Worm (Caenorhabditis elegans) whole organism, L2 larva: Measurements from ENCODE around the gene fipr-13.

ENCODE experiments used
- C34F6.9 ChIP-seq: fragments of 150-350 bp; optimal IDR thresholded peaks from 2 replicates; lab custom pipeline; 2014; ENCODE audit warnings: missing biosample characterization, missing genetic modification characterization
- Y55F3AM.14 ChIP-seq: fragments of 200-800 bp; sonication (Bioruptor generic); optimal IDR thresholded peaks from 2 replicates; lab custom pipeline; 2018; ENCODE audit warnings: mild to moderate bottlenecking, missing genetic modification characterization, missing compliant biosample characterization
- alr-1 ChIP-seq: fragments of 150-350 bp; optimal IDR thresholded peaks from 2 replicates; lab custom pipeline; 2014; ENCODE audit warnings: missing biosample characterization, missing genetic modification characterization
- aly-2 ChIP-seq: fragments of 150-350 bp; optimal IDR thresholded peaks from 2 replicates; lab custom pipeline; 2014; ENCODE audit warnings: missing biosample characterization, missing genetic modification characterization
- ceh-16 ChIP-seq: fragments of 150-350 bp; optimal IDR thresholded peaks from 2 replicates; lab custom pipeline; 2014; ENCODE audit warnings: missing biosample characterization, missing genetic modification characterization
- dmd-4 ChIP-seq: sonication (generic microtip); optimal IDR thresholded peaks from 2 replicates; lab custom pipeline; 2017; ENCODE audit warnings: missing biosample characterization, missing genetic modification characterization
- egl-27 ChIP-seq: sonication (generic microtip); optimal IDR thresholded peaks from 3 replicates; lab custom pipeline; 2017; ENCODE audit warnings: missing biosample characterization, missing genetic modification reagents, missing genetic modification characterization
- elt-1 ChIP-seq: fragments of 150-350 bp; optimal IDR thresholded peaks from 2 replicates; lab custom pipeline; 2014; ENCODE audit warnings: missing biosample characterization, missing genetic modification characterization
- elt-3 ChIP-seq: sonication (generic microtip); optimal IDR thresholded peaks from 2 replicates; lab custom pipeline; 2017; ENCODE audit warnings: missing biosample characterization, missing genetic modification characterization
- gmeb-1 ChIP-seq: fragments of 150-350 bp; optimal IDR thresholded peaks from 2 replicates; lab custom pipeline; 2014; ENCODE audit warnings: missing biosample characterization, missing genetic modification characterization
- lin-11 ChIP-seq: fragments of 150-350 bp; sonication (generic microtip); optimal IDR thresholded peaks from 2 replicates; lab custom pipeline; 2014; ENCODE audit warnings: missing biosample characterization, missing genetic modification characterization, inconsistent platforms, mixed read lengths
- lin-13 ChIP-seq: fragments of 150-350 bp; optimal IDR thresholded peaks from 2 replicates; lab custom pipeline; 2014; ENCODE audit warnings: missing biosample characterization, missing genetic modification reagents, missing genetic modification characterization
- lin-39 ChIP-seq: fragments of 150-350 bp; optimal IDR thresholded peaks from 2 replicates; lab custom pipeline; 2014; ENCODE audit warnings: missing biosample characterization, missing genetic modification reagents, missing genetic modification characterization
- mab-5 ChIP-seq: fragments of 150-350 bp; optimal IDR thresholded peaks from 2 replicates; lab custom pipeline; 2014; ENCODE audit warnings: missing biosample characterization, missing genetic modification characterization
- mbf-1 ChIP-seq: sonication (generic microtip); optimal IDR thresholded peaks from 2 replicates; lab custom pipeline; 2017; ENCODE audit warnings: missing biosample characterization, missing genetic modification characterization
- mdl-1 ChIP-seq, 2 experiments: fragments of 150-350 bp in 1 of 2; sonication (generic microtip) in 1 of 2; optimal IDR thresholded peaks; 2 replicates each; lab custom pipeline; 2017; ENCODE audit warnings: missing biosample characterization in 2 of 2, missing genetic modification characterization in 2 of 2
- nhr-12 ChIP-seq: fragments of 150-350 bp; optimal IDR thresholded peaks from 2 replicates; lab custom pipeline; 2014; ENCODE audit warnings: missing biosample characterization, missing genetic modification characterization
- nhr-129 ChIP-seq: fragments of 150-350 bp; optimal IDR thresholded peaks from 2 replicates; lab custom pipeline; 2014; ENCODE audit warnings: missing biosample characterization, missing genetic modification characterization
- nhr-21 ChIP-seq: fragments of 150-350 bp; optimal IDR thresholded peaks from 2 replicates; lab custom pipeline; 2014; ENCODE audit warnings: missing biosample characterization, missing genetic modification characterization
- nhr-23 ChIP-seq: fragments of 150-350 bp; optimal IDR thresholded peaks from 2 replicates; lab custom pipeline; 2014; ENCODE audit warnings: missing biosample characterization, missing genetic modification reagents, missing genetic modification characterization
- nhr-237 ChIP-seq: fragments of 150-350 bp; optimal IDR thresholded peaks from 2 replicates; lab custom pipeline; 2014; ENCODE audit warnings: missing biosample characterization, missing genetic modification characterization
- nhr-25 ChIP-seq: fragments of 150-350 bp; sonication (generic microtip); optimal IDR thresholded peaks from 3 replicates; lab custom pipeline; 2014; ENCODE audit warnings: missing biosample characterization, missing genetic modification characterization
- nhr-6 ChIP-seq: fragments of 150-350 bp; optimal IDR thresholded peaks from 2 replicates; lab custom pipeline; 2014; ENCODE audit warnings: missing biosample characterization, missing genetic modification characterization
- peb-1 ChIP-seq: fragments of 150-350 bp; optimal IDR thresholded peaks from 2 replicates; lab custom pipeline; 2014; ENCODE audit warnings: missing biosample characterization, missing genetic modification characterization
- sem-4 ChIP-seq: fragments of 150-350 bp; optimal IDR thresholded peaks from 2 replicates; lab custom pipeline; 2014; ENCODE audit warnings: missing biosample characterization, missing genetic modification reagents, missing genetic modification characterization
- skn-1 ChIP-seq: sonication (generic microtip); optimal IDR thresholded peaks from 2 replicates; lab custom pipeline; 2017; ENCODE audit warnings: missing biosample characterization, missing genetic modification characterization
- sma-3 ChIP-seq: sonication (generic microtip); optimal IDR thresholded peaks from 2 replicates; lab custom pipeline; 2016; ENCODE audit warnings: missing genetic modification reagents, missing genetic modification characterization, missing compliant biosample characterization
- sma-9 ChIP-seq, 2 experiments: fragments of 150-350 bp in 1 of 2; sonication (generic microtip) in 1 of 2; optimal IDR thresholded peaks; 2 replicates each; lab custom pipeline; 2014 to 2016; ENCODE audit warnings: missing genetic modification characterization in 2 of 2, mild to moderate bottlenecking in 1 of 2, missing biosample characterization in 1 of 2, missing compliant biosample characterization in 1 of 2, missing genetic modification reagents in 1 of 2, moderate library complexity in 1 of 2
- unc-39 ChIP-seq: fragments of 150-350 bp; optimal IDR thresholded peaks from 2 replicates; lab custom pipeline; 2014; ENCODE audit warnings: missing biosample characterization, missing genetic modification characterization
- unc-55 ChIP-seq: fragments of 150-350 bp; sonication (generic microtip); optimal IDR thresholded peaks from 3 replicates; lab custom pipeline; 2014; ENCODE audit warnings: missing biosample characterization, missing genetic modification reagents, missing genetic modification characterization
- unc-62 ChIP-seq: fragments of 150-350 bp; optimal IDR thresholded peaks from 2 replicates; lab custom pipeline; 2014; ENCODE audit warnings: missing biosample characterization, missing genetic modification reagents, missing genetic modification characterization
- zag-1 ChIP-seq: fragments of 150-350 bp; optimal IDR thresholded peaks from 2 replicates; lab custom pipeline; 2014; ENCODE audit warnings: missing biosample characterization, missing genetic modification characterization
- ztf-1 ChIP-seq: fragments of 200-800 bp; sonication (Bioruptor generic); conservative IDR thresholded peaks from 2 replicates; pipeline ENCODE4 v1.3.6; 2022; ENCODE audit warnings: missing genetic modification characterization, missing compliant biosample characterization
- ztf-11 ChIP-seq: sonication (generic microtip); optimal IDR thresholded peaks from 2 replicates; lab custom pipeline; 2017; ENCODE audit warnings: missing biosample characterization, missing genetic modification characterization
- ztf-4 ChIP-seq: fragments of 150-350 bp; optimal IDR thresholded peaks from 2 replicates; lab custom pipeline; 2014; ENCODE audit warnings: missing biosample characterization, missing genetic modification characterization

The fipr-13 gene

ce11 chrV:10058748-10059147, 5.6 kb upstream of the fipr-13 start:
- TF ChIP-seq nhr-12 (tag; lab: Kevin White, UChicago) (no peak), gmeb-1 (tag; lab: Kevin White, UChicago) (no peak), ztf-4 (tag; lab: Kevin White, UChicago) (no peak), nhr-6 (tag; lab: Kevin White, UChicago) (no peak), mdl-1 (tag; optimal IDR thresholded peaks at IDR 0.05; lab: Kevin White, UChicago) (no peak), nhr-23 (tag; lab: Kevin White, UChicago) (no peak), nhr-25 (tag; lab: Kevin White, UChicago) (no peak), lin-39 (tag; lab: Kevin White, UChicago) (no peak), alr-1 (tag; lab: Kevin White, UChicago) (no peak), mab-5 (tag; lab: Kevin White, UChicago) (no peak), unc-62 (no peak), C34F6.9 (tag; lab: Kevin White, UChicago) (no peak), sma-3 (GFP tag; lab: Kevin White, UChicago) (no peak), egl-27 (tag; lab: Kevin White, UChicago) (no peak), mbf-1 (tag; lab: Kevin White, UChicago) (no peak), ztf-1 (GFP tag; lab: Robert Waterston, UW) (no peak), unc-39 (tag; lab: Kevin White, UChicago) (no peak), nhr-237 (tag; lab: Kevin White, UChicago) (no peak)
- TF ChIP-seq, all 48 proteins: peak for 0

- TF ChIP-seq nhr-129 (peak; percentile 6), sem-4 (tag; lab: Kevin White, UChicago) (no peak), nhr-237 (tag; lab: Kevin White, UChicago) (no peak), C34F6.9 (tag; lab: Kevin White, UChicago) (peak; percentile 9)
- TF ChIP-seq, all 48 proteins: peak for 2
Measured at ce11 chrV:10060039-10060438, 4.3 kb upstream of the fipr-13 start.

DNA sequence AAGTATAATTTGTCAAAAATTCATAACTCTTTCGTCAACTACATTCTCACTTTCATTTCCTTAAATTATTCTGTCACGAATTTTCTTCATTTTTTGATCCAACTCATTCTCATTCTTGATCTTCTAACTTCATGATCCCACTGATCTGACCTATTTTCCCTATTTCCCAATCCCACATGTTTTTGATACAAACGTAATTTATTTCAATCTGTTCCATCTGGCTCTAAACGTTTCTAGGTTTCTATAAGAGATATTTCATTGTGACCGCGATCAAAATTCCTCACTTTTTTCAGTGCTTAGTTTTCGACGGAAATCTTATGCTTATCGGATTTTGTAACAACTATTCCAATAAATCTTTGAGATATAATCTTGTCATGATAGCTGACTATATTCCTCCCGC, 1.4 kb downstream of the fipr-13 start:
- TF ChIP-seq nhr-237 (tag; lab: Kevin White, UChicago): no peak
- no peak for TF ChIP-seq unc-39 (tag; lab: Kevin White, UChicago)
- TF ChIP-seq Y55F3AM.14 (GFP tag; lab: Kevin White, UChicago): no peak
- TF ChIP-seq skn-1 (tag; lab: Kevin White, UChicago): no peak
- no peak for TF ChIP-seq sma-9 (GFP tag; optimal IDR thresholded peaks at IDR 0.05; lab: Kevin White, UChicago)
- TF ChIP-seq sma-9 (tag; optimal IDR thresholded peaks at IDR 0.05; lab: Kevin White, UChicago): no peak
- TF ChIP-seq sem-4 (tag; lab: Kevin White, UChicago): no peak
- no peak for TF ChIP-seq elt-3 (tag; lab: Kevin White, UChicago)
- no peak for TF ChIP-seq peb-1 (tag; lab: Kevin White, UChicago)
- no peak for TF ChIP-seq elt-1 (tag; lab: Kevin White, UChicago)
- TF ChIP-seq ceh-16 (tag; lab: Kevin White, UChicago): no peak
- no peak for TF ChIP-seq nhr-6 (tag; lab: Kevin White, UChicago)
- TF ChIP-seq lin-11 (tag; lab: Kevin White, UChicago): no peak
- no peak for TF ChIP-seq aly-2 (tag; lab: Kevin White, UChicago)
- no peak for TF ChIP-seq unc-55
- no peak for TF ChIP-seq lin-39 (tag; lab: Kevin White, UChicago)
- no peak for TF ChIP-seq dmd-4 (tag; lab: Kevin White, UChicago)
- TF ChIP-seq nhr-21 (tag; lab: Kevin White, UChicago): no peak
- TF ChIP-seq, all 48 proteins: peak for 0

ce11 chrV:10066769-10067168, 2.4 kb downstream of the fipr-13 start, which contains the start of gene npr-39:
Gene npr-39, plus strand, starts transcription at chrV:10067069.
- TF ChIP-seq mbf-1 (tag; lab: Kevin White, UChicago) (no peak), nhr-23 (tag; lab: Kevin White, UChicago) (no peak), lin-13 (GFP tag; lab: Kevin White, UChicago) (no peak), nhr-237 (tag; lab: Kevin White, UChicago) (no peak), gmeb-1 (tag; lab: Kevin White, UChicago) (no peak), ztf-11 (tag; lab: Kevin White, UChicago) (no peak), nhr-12 (tag; lab: Kevin White, UChicago) (no peak), zag-1 (tag; lab: Kevin White, UChicago) (no peak), mdl-1 (tag; optimal IDR thresholded peaks at IDR 0.05; lab: Kevin White, UChicago) (no peak), sma-3 (GFP tag; lab: Kevin White, UChicago) (no peak), mab-5 (tag; lab: Kevin White, UChicago) (no peak), aly-2 (tag; lab: Kevin White, UChicago) (no peak)
- TF ChIP-seq, all 48 proteins: peak for 0
